Fruit fly (Drosophila melanogaster): ENCODE measurements around the gene CG8952.
A peak's percentile ranks its signal among the peaks of the same experiment; 100 is the strongest.

Gene CG8952

dm6 chrX:15786242-15786641, 20.0 kb upstream of the CG8952 start:
- no peak for TF ChIP-seq Abd-B (GFP tag; optimal IDR thresholded peaks at IDR 0.05)
- no peak for TF ChIP-seq psq (GFP tag; optimal IDR thresholded peaks at IDR 0.05)
- TF ChIP-seq woc (GFP tag; optimal IDR thresholded peaks at IDR 0.05): no peak
- no peak for TF ChIP-seq br (GFP tag; optimal IDR thresholded peaks at IDR 0.05)
- TF ChIP-seq CG32264 (GFP tag; optimal IDR thresholded peaks at IDR 0.05): no peak
- no peak for TF ChIP-seq HLH106 (tag; optimal IDR thresholded peaks at IDR 0.05)
- no peak for TF ChIP-seq Mio (GFP tag; optimal IDR thresholded peaks at IDR 0.05)
- no peak for TF ChIP-seq dsf (GFP tag; optimal IDR thresholded peaks at IDR 0.05; ENCODE audit: borderline replicate concordance)
- TF ChIP-seq fru (GFP tag; optimal IDR thresholded peaks at IDR 0.05): no peak
- TF ChIP-seq CG9705 (GFP tag; optimal IDR thresholded peaks at IDR 0.05): no peak
- TF ChIP-seq h (GFP tag; optimal IDR thresholded peaks at IDR 0.05): no peak
- TF ChIP-seq jim (GFP tag; optimal IDR thresholded peaks at IDR 0.05): no peak
- no peak for TF ChIP-seq pan (optimal IDR thresholded peaks at IDR 0.05)
- no peak for TF ChIP-seq N (GFP tag; optimal IDR thresholded peaks at IDR 0.05)
- no peak for TF ChIP-seq Hnf4 (GFP tag; optimal IDR thresholded peaks at IDR 0.05)

- TF ChIP-seq Jra (GFP tag; optimal IDR thresholded peaks at IDR 0.05) (peak; percentile 22), Hr78 (GFP tag; optimal IDR thresholded peaks at IDR 0.05) (no peak), Hr83 (GFP tag; optimal IDR thresholded peaks at IDR 0.05; ENCODE audit: poor library complexity, severe bottlenecking) (peak; percentile 45)
Observed at dm6 chrX:15785429-15786239, 19.4 kb upstream of the CG8952 start, which contains the start of the genes Paf-AHalpha and mRpS30. Paf-AHalpha (minus strand) TSS chrX:15785583. mRpS30 (plus strand) TSS chrX:15786047.

dm6 chrX:15783610-15784009, 17.4 kb upstream of the CG8952 start, which contains the start of gene Efhc1.1:
Efhc1.1 (minus strand) TSS chrX:15783710.
- no peak for TF ChIP-seq Hr78 (GFP tag; optimal IDR thresholded peaks at IDR 0.05)
- no peak for TF ChIP-seq jim (GFP tag; optimal IDR thresholded peaks at IDR 0.05)
- TF ChIP-seq Vsx2 (GFP tag; optimal IDR thresholded peaks at IDR 0.05; ENCODE audit: partially characterized antibody): no peak
- no peak for TF ChIP-seq h (GFP tag; optimal IDR thresholded peaks at IDR 0.05)
- TF ChIP-seq Dif (GFP tag; optimal IDR thresholded peaks at IDR 0.05; ENCODE audit: partially characterized antibody): no peak
- no peak for TF ChIP-seq usp (GFP tag; optimal IDR thresholded peaks at IDR 0.05)
- no peak for TF ChIP-seq Myc (optimal IDR thresholded peaks at IDR 0.05)
- TF ChIP-seq Rel (GFP tag; optimal IDR thresholded peaks at IDR 0.05): no peak
- no peak for TF ChIP-seq Rel (tag; optimal IDR thresholded peaks at IDR 0.05)
- no peak for TF ChIP-seq Hr83 (GFP tag; optimal IDR thresholded peaks at IDR 0.05; ENCODE audit: poor library complexity, severe bottlenecking)
- TF ChIP-seq Hnf4 (GFP tag; optimal IDR thresholded peaks at IDR 0.05): no peak

DNA sequence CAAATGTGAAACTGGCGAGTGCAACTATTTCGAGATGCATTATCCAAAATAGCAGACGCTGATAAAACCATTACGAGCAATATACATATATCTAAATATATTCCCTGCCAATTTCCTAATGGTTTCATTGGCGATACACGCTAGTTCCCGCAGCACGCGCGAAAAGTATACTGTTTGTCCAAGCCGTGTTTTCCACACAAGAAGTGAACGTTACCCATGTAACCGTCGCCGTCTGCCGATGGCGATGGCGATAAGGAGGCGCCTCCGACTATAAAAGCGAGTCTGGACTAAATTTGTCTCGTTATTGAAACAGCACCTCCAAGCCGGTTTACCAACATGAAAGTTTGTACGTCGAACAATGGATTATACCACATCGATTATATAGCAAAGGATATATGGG, 12.6 kb upstream of the CG8952 start, which contains the start of gene CG43673:
Gene CG43673 (plus strand): TSS at position 301 of the 400 bp plus-strand sequence.
- TF ChIP-seq Sp1 (GFP tag; optimal IDR thresholded peaks at IDR 0.05) (no peak), tai (GFP tag; optimal IDR thresholded peaks at IDR 0.05) (no peak), usp (GFP tag; optimal IDR thresholded peaks at IDR 0.05) (no peak), OdsH (GFP tag; optimal IDR thresholded peaks at IDR 0.05) (no peak), h (GFP tag; optimal IDR thresholded peaks at IDR 0.05) (no peak), Jra (GFP tag; optimal IDR thresholded peaks at IDR 0.05) (no peak), sage (GFP tag; optimal IDR thresholded peaks at IDR 0.05) (no peak), woc (GFP tag; optimal IDR thresholded peaks at IDR 0.05) (no peak), Vsx2 (GFP tag; optimal IDR thresholded peaks at IDR 0.05; ENCODE audit: partially characterized antibody) (no peak), dl (GFP tag; optimal IDR thresholded peaks at IDR 0.05; ENCODE audit: insufficient read depth in 1 of 2, partially characterized antibody in 2 of 2) (no peak), Mio (GFP tag; optimal IDR thresholded peaks at IDR 0.05) (no peak), dsf (GFP tag; optimal IDR thresholded peaks at IDR 0.05; ENCODE audit: borderline replicate concordance) (no peak), Rel (GFP tag; optimal IDR thresholded peaks at IDR 0.05) (no peak), Rel (tag; optimal IDR thresholded peaks at IDR 0.05) (no peak), CG9705 (GFP tag; optimal IDR thresholded peaks at IDR 0.05) (no peak)

dm6 chrX:15772663-15773062, 6.4 kb upstream of the CG8952 start, which contains the start of gene CG43672:
CG43672 (plus strand) TSS chrX:15772963.
- TF ChIP-seq rgr (GFP tag; optimal IDR thresholded peaks at IDR 0.05): no peak
- TF ChIP-seq OdsH (GFP tag; optimal IDR thresholded peaks at IDR 0.05): no peak
- no peak for TF ChIP-seq fru (GFP tag; optimal IDR thresholded peaks at IDR 0.05)
- no peak for TF ChIP-seq pan (optimal IDR thresholded peaks at IDR 0.05)
- no peak for TF ChIP-seq foxo (GFP tag; optimal IDR thresholded peaks at IDR 0.05)
- TF ChIP-seq N (GFP tag; optimal IDR thresholded peaks at IDR 0.05): no peak
- no peak for TF ChIP-seq Hnf4 (GFP tag; optimal IDR thresholded peaks at IDR 0.05)
